Worm (Caenorhabditis elegans): ENCODE results near the gene F43C11.1.

DNA sequence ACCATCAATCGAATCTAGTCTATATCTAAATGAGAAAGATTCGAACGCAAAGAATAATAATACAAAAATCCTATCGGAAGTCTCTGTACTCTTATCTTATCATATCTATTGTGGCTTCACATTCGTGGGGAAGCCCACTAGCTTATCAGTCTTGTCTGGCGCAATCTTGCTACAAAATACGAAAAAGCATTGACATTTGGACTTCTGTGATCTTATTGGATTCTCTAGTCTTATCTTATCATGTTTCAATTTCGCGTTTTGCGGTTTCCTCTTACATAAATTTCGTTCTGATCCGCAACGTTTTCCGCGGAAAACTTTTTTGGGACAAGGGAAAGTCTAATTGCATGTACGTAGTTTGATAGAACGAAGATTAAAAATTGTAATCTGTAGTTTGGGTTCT is 42.9 kb downstream of the F43C11.1 start:
- TF ChIP-seq aha-1 (tag; optimal IDR thresholded peaks at IDR 0.05) (no peak), lin-39 (tag; optimal IDR thresholded peaks at IDR 0.05) (no peak), ztf-11 (tag; optimal IDR thresholded peaks at IDR 0.05) (no peak), efl-3 (GFP tag; optimal IDR thresholded peaks at IDR 0.05) (no peak), egl-27 (tag; optimal IDR thresholded peaks at IDR 0.05) (no peak)
